Worm (Caenorhabditis elegans): Measurements from ENCODE around the gene fbxa-141.

- TF ChIP-seq elt-4 (tag; optimal IDR thresholded peaks at IDR 0.05), result no peak
- no peak for TF ChIP-seq pag-3 (tag; optimal IDR thresholded peaks at IDR 0.05; ENCODE audit: borderline replicate concordance)
- no peak for TF ChIP-seq unc-86 (tag; optimal IDR thresholded peaks at IDR 0.05)
- no peak for TF ChIP-seq dmd-4 (tag; optimal IDR thresholded peaks at IDR 0.05; ENCODE audit: borderline replicate concordance)
- TF ChIP-seq pax-1 (tag; optimal IDR thresholded peaks at IDR 0.05), result no peak
- no peak for TF ChIP-seq nfya-1 (tag; optimal IDR thresholded peaks at IDR 0.05)
- TF ChIP-seq ceh-18 (tag; optimal IDR thresholded peaks at IDR 0.05), result no peak
- TF ChIP-seq ceh-19 (GFP tag; optimal IDR thresholded peaks at IDR 0.05), result no peak
- no peak for TF ChIP-seq hlh-8 (tag; optimal IDR thresholded peaks at IDR 0.05)
- no peak for TF ChIP-seq gmeb-2 (tag; optimal IDR thresholded peaks at IDR 0.05)
- TF ChIP-seq tbx-2 (tag; optimal IDR thresholded peaks at IDR 0.05), result no peak
- TF ChIP-seq K02D7.2 (tag; optimal IDR thresholded peaks at IDR 0.05), result no peak
- no peak for TF ChIP-seq che-1 (tag; optimal IDR thresholded peaks at IDR 0.05)
Measured at ce11 chrX:14534596-14534995, 21.9 kb upstream of the fbxa-141 start.
